Worm (Caenorhabditis elegans): ENCODE results near the gene vab-3.

Gene vab-3

ce11 chrX:10491875-10492523 is 7.7 kb upstream of the vab-3 start:
- TF ChIP-seq snpc-4 (GFP tag; optimal IDR thresholded peaks at IDR 0.05) (no peak), snpc-4 (tag; optimal IDR thresholded peaks at IDR 0.05) (no peak), ceh-58 (GFP tag; IDR thresholded peaks at IDR 0.05) (no peak), cebp-2 (GFP tag; IDR thresholded peaks at IDR 0.05) (no peak), nhr-80 (tag; optimal IDR thresholded peaks at IDR 0.05) (no peak), unc-130 (GFP tag; optimal IDR thresholded peaks at IDR 0.05) (no peak), ztf-22 (GFP tag; optimal IDR thresholded peaks at IDR 0.05) (no peak), F10E7.11 (tag; optimal IDR thresholded peaks at IDR 0.05) (no peak), rcor-1 (GFP tag; IDR thresholded peaks at IDR 0.05) (no peak), sea-2 (GFP tag; IDR thresholded peaks at IDR 0.05) (no peak), hsf-1 (GFP tag; IDR thresholded peaks at IDR 0.05) (no peak), C17E4.6 (GFP tag; IDR thresholded peaks at IDR 0.05) (no peak), F23B12.7 (tag; optimal IDR thresholded peaks at IDR 0.05; ENCODE audit: insufficient read depth) (no peak), K12H6.12 (tag; optimal IDR thresholded peaks at IDR 0.05) (no peak), ets-4 (GFP tag; optimal IDR thresholded peaks at IDR 0.05) (no peak), dox-1 (GFP tag; IDR thresholded peaks at IDR 0.05) (no peak), pbrm-1 (GFP tag; IDR thresholded peaks at IDR 0.05) (no peak), B0019.2 (GFP tag; conservative IDR thresholded peaks at IDR 0.05) (no peak), T07F8.4 (tag; optimal IDR thresholded peaks at IDR 0.05) (no peak)

ce11 chrX:10503393-10503792 is 3.7 kb downstream of the vab-3 start:
- TF ChIP-seq ztf-3 (GFP tag; optimal IDR thresholded peaks at IDR 0.05) (no peak), bed-1 (GFP tag; IDR thresholded peaks at IDR 0.05) (no peak), athp-1 (tag; optimal IDR thresholded peaks at IDR 0.05) (no peak), chd-7 (tag; optimal IDR thresholded peaks at IDR 0.05) (no peak), ZK185.1 (tag; optimal IDR thresholded peaks at IDR 0.05; ENCODE audit: poor library complexity, severe bottlenecking) (no peak), ceh-40 (GFP tag; IDR thresholded peaks at IDR 0.05) (no peak), unc-130 (GFP tag; optimal IDR thresholded peaks at IDR 0.05) (no peak), lin-54 (GFP tag; optimal IDR thresholded peaks at IDR 0.05) (no peak), hmg-1.2 (GFP tag; IDR thresholded peaks at IDR 0.05) (no peak), mes-4 (tag; optimal IDR thresholded peaks at IDR 0.05) (no peak), dpl-1 (GFP tag; optimal IDR thresholded peaks at IDR 0.05) (no peak), ekl-4 (GFP tag; IDR thresholded peaks at IDR 0.05) (no peak), ztf-18 (tag; optimal IDR thresholded peaks at IDR 0.05) (no peak), akir-1 (GFP tag; optimal IDR thresholded peaks at IDR 0.05) (no peak), hlh-26 (GFP tag; conservative IDR thresholded peaks at IDR 0.05) (no peak), ceh-58 (GFP tag; IDR thresholded peaks at IDR 0.05) (no peak)

ce11 chrX:10505193-10505592 is 5.5 kb downstream of the vab-3 start:
- no peak for TF ChIP-seq ceh-58 (GFP tag; IDR thresholded peaks at IDR 0.05)
- no peak for TF ChIP-seq lin-54 (GFP tag; optimal IDR thresholded peaks at IDR 0.05)
- no peak for TF ChIP-seq unc-62 (GFP tag; optimal IDR thresholded peaks at IDR 0.05)
- no peak for TF ChIP-seq F52B5.7 (tag; optimal IDR thresholded peaks at IDR 0.05)
- TF ChIP-seq mcd-1 (GFP tag; IDR thresholded peaks at IDR 0.05): no peak
- TF ChIP-seq ceh-79 (tag; optimal IDR thresholded peaks at IDR 0.05): no peak
- no peak for TF ChIP-seq hlh-26 (GFP tag; conservative IDR thresholded peaks at IDR 0.05)
- TF ChIP-seq madf-10 (tag; optimal IDR thresholded peaks at IDR 0.05): no peak
- no peak for TF ChIP-seq sea-2 (GFP tag; IDR thresholded peaks at IDR 0.05)
- TF ChIP-seq ztf-22 (GFP tag; optimal IDR thresholded peaks at IDR 0.05): no peak
- no peak for TF ChIP-seq ccch-3 (GFP tag; optimal IDR thresholded peaks at IDR 0.05)

Measured in whole organism, young adult.